Worm (Caenorhabditis elegans) whole organism, early embryonic: ENCODE data around the gene Y38F1A.2.

Experiments
- B0310.2 ChIP-seq: sonication (generic microtip); optimal IDR thresholded peaks from 2 replicates; lab custom pipeline; 2016; ENCODE audit warnings: mild to moderate bottlenecking, missing genetic modification characterization, missing compliant biosample characterization
- aly-1 ChIP-seq: sonication (generic microtip); optimal IDR thresholded peaks from 2 replicates; lab custom pipeline; 2016; ENCODE audit warnings: missing genetic modification characterization, missing compliant biosample characterization
- ama-1 ChIP-seq: fragments of 150-350 bp; optimal IDR thresholded peaks from 2 replicates; lab custom pipeline; 2014
- ceh-13 ChIP-seq: fragments of 200-800 bp; sonication (Bioruptor generic); optimal IDR thresholded peaks from 2 replicates; lab custom pipeline; 2018; ENCODE audit warnings: mild to moderate bottlenecking, missing genetic modification characterization, missing compliant biosample characterization
- ceh-36 ChIP-seq: sonication (generic microtip); optimal IDR thresholded peaks from 2 replicates; lab custom pipeline; 2016; ENCODE audit warnings: missing genetic modification characterization, inconsistent platforms, missing compliant biosample characterization
- ets-7 ChIP-seq: sonication (generic microtip); optimal IDR thresholded peaks from 2 replicates; lab custom pipeline; 2016; ENCODE audit warnings: missing genotype, missing genetic modification characterization, missing compliant biosample characterization
- flt-1 ChIP-seq: fragments of 200-800 bp; sonication (Bioruptor generic); IDR thresholded peaks from 2 replicates; pipeline ENCODE4 v1.3.6; 2022; ENCODE audit warnings: missing genetic modification characterization, missing compliant biosample characterization
- hmbx-1 ChIP-seq: sonication (generic microtip); optimal IDR thresholded peaks from 2 replicates; lab custom pipeline; 2016; ENCODE audit warnings: mild to moderate bottlenecking, missing genetic modification characterization, missing compliant biosample characterization
- hmg-4 ChIP-seq: fragments of 200-800 bp; sonication (Bioruptor generic); optimal IDR thresholded peaks from 2 replicates; lab custom pipeline; 2018; ENCODE audit warnings: mild to moderate bottlenecking, missing genetic modification characterization, missing compliant biosample characterization
- hnd-1 ChIP-seq: sonication (generic microtip); optimal IDR thresholded peaks from 2 replicates; lab custom pipeline; 2016; ENCODE audit warnings: missing genetic modification characterization, missing compliant biosample characterization
- pes-1 ChIP-seq: fragments of 200-800 bp; sonication (Bioruptor generic); IDR thresholded peaks from 2 replicates; pipeline ENCODE4 v1.3.6; 2022; ENCODE audit warnings: missing genetic modification reagents, missing genetic modification characterization, missing compliant biosample characterization
- tbx-11 ChIP-seq: fragments of 200-800 bp; sonication (Bioruptor generic); IDR thresholded peaks from 2 replicates; pipeline ENCODE4 v1.3.6; 2022; ENCODE audit warnings: missing genetic modification characterization, missing compliant biosample characterization
- tbx-37 ChIP-seq: fragments of 200-800 bp; sonication (Bioruptor generic); conservative IDR thresholded peaks from 2 replicates; pipeline ENCODE4 v1.3.6; 2022; ENCODE audit warnings: missing genetic modification reagents, missing genetic modification characterization, missing compliant biosample characterization
- tra-4 ChIP-seq: sonication (generic microtip); optimal IDR thresholded peaks from 2 replicates; lab custom pipeline; 2017; ENCODE audit warnings: missing genetic modification characterization, missing compliant biosample characterization

ce11 chrII:12942496-12942895 is 12.3 kb upstream of the Y38F1A.2 start:
- TF ChIP-seq ama-1 (lab: Kevin White, UChicago): no peak
- no peak for TF ChIP-seq hmg-4 (GFP tag; lab: Kevin White, UChicago)
- TF ChIP-seq tbx-37 (GFP tag; lab: Robert Waterston, UW): no peak
- TF ChIP-seq hnd-1 (tag; lab: Kevin White, UChicago): no peak
- no peak for TF ChIP-seq pes-1
- TF ChIP-seq hmbx-1: no peak
- TF ChIP-seq ets-7 (tag; lab: Kevin White, UChicago): no peak
- TF ChIP-seq B0310.2 (tag; lab: Kevin White, UChicago): no peak
- TF ChIP-seq flt-1 (GFP tag; lab: Robert Waterston, UW): no peak
- no peak for TF ChIP-seq tbx-11 (GFP tag; lab: Robert Waterston, UW)
- no peak for TF ChIP-seq tra-4
- TF ChIP-seq aly-1 (tag; lab: Kevin White, UChicago): no peak
- TF ChIP-seq ceh-13 (GFP tag; lab: Kevin White, UChicago): no peak
- TF ChIP-seq ceh-36 (tag; lab: Kevin White, UChicago): no peak
